Worm (Caenorhabditis elegans) whole organism, L4 larva: Measurements from ENCODE around the gene osm-8.
A peak's percentile ranks its signal among the peaks of the same experiment; 100 is the strongest.

ENCODE experiments used
- D1046.2 ChIP-seq: fragments of 200-800 bp; sonication (Bioruptor generic); IDR thresholded peaks from 2 replicates; pipeline ENCODE4 v1.3.6; 2022; ENCODE audit warnings: missing genetic modification characterization, missing compliant biosample characterization
- F10B5.3 ChIP-seq: sonication (generic microtip); optimal IDR thresholded peaks from 2 replicates; lab custom pipeline; 2016; ENCODE audit warnings: mild to moderate bottlenecking, missing genetic modification characterization, missing compliant biosample characterization
- F26F4.8 ChIP-seq: fragments of 200-800 bp; sonication (Bioruptor generic); conservative IDR thresholded peaks from 2 replicates; pipeline ENCODE4 v1.3.6; 2022; ENCODE audit warnings: missing genetic modification characterization, missing compliant biosample characterization
- F44E2.7 ChIP-seq: fragments of 200-800 bp; sonication (Bioruptor generic); IDR thresholded peaks from 2 replicates; pipeline ENCODE4 v2.1.2; 2022; ENCODE audit warnings: missing genetic modification characterization, missing compliant biosample characterization
- F49E8.2 ChIP-seq: sonication (generic microtip); optimal IDR thresholded peaks from 2 replicates; lab custom pipeline; 2016; ENCODE audit warnings: missing compliant biosample characterization, mild to moderate bottlenecking, missing genetic modification characterization, borderline replicate concordance
- T20F7.1 ChIP-seq: fragments of 200-800 bp; sonication (Bioruptor generic); optimal IDR thresholded peaks from 2 replicates; lab custom pipeline; 2018; ENCODE audit warnings: mild to moderate bottlenecking, missing genetic modification characterization, missing compliant biosample characterization
- Y105C5A.15 ChIP-seq: fragments of 200-800 bp; sonication (Bioruptor generic); IDR thresholded peaks from 2 replicates; pipeline ENCODE4 v1.3.6; 2022; ENCODE audit warnings: missing genetic modification characterization, missing compliant biosample characterization
- Y5F2A.4 ChIP-seq: fragments of 200-800 bp; sonication (Bioruptor generic); optimal IDR thresholded peaks from 2 replicates; lab custom pipeline; 2018; ENCODE audit warnings: mild to moderate bottlenecking, missing genetic modification characterization, missing compliant biosample characterization
- ZK546.5 ChIP-seq, 2 experiments: sonication (generic microtip); optimal IDR thresholded peaks; 2 replicates each; lab custom pipeline; 2017; ENCODE audit warnings: missing biosample characterization in 2 of 2, missing genetic modification characterization in 2 of 2
- aly-2 ChIP-seq: sonication (generic microtip); optimal IDR thresholded peaks from 2 replicates; lab custom pipeline; 2018; ENCODE audit warnings: missing biosample characterization, missing genetic modification characterization
- arid-1 ChIP-seq: fragments of 200-800 bp; sonication (Bioruptor generic); conservative IDR thresholded peaks from 2 replicates; pipeline ENCODE4 v1.3.6; 2022; ENCODE audit warnings: missing genetic modification reagents, missing genetic modification characterization, missing compliant biosample characterization
- attf-4 ChIP-seq: sonication (generic microtip); optimal IDR thresholded peaks from 3 replicates; lab custom pipeline; 2017; ENCODE audit warnings: missing biosample characterization, missing genetic modification characterization
- ceh-62 ChIP-seq: sonication (generic microtip); optimal IDR thresholded peaks from 2 replicates; lab custom pipeline; 2017; ENCODE audit warnings: missing biosample characterization, missing genetic modification characterization
- cey-2 ChIP-seq: sonication (generic microtip); optimal IDR thresholded peaks from 3 replicates; lab custom pipeline; 2017; ENCODE audit warnings: missing genetic modification characterization, mild to moderate bottlenecking, missing compliant biosample characterization, antibody characterized with exemption, borderline replicate concordance; ENCODE audit not compliant: insufficient read depth
- ctbp-1 ChIP-seq: fragments of 200-800 bp; sonication (Bioruptor generic); IDR thresholded peaks from 2 replicates; pipeline ENCODE4 v1.3.6; 2022; ENCODE audit warnings: missing genetic modification reagents, missing genetic modification characterization, missing compliant biosample characterization
- dmd-6 ChIP-seq: fragments of 200-800 bp; sonication (Bioruptor generic); IDR thresholded peaks from 2 replicates; pipeline ENCODE4 v1.3.6; 2022; ENCODE audit warnings: missing genetic modification reagents, missing genetic modification characterization, missing compliant biosample characterization
- dmd-8 ChIP-seq: fragments of 200-800 bp; sonication (Bioruptor generic); IDR thresholded peaks from 2 replicates; pipeline ENCODE4 v1.3.6; 2022; ENCODE audit warnings: missing genetic modification characterization, missing compliant biosample characterization
- dve-1 ChIP-seq: sonication (generic microtip); optimal IDR thresholded peaks from 2 replicates; lab custom pipeline; 2017; ENCODE audit warnings: antibody characterized with exemption, mild to moderate bottlenecking, missing genetic modification characterization, missing compliant biosample characterization; ENCODE audit not compliant: insufficient read depth
- egl-27 ChIP-seq: sonication (generic microtip); optimal IDR thresholded peaks from 3 replicates; lab custom pipeline; 2017; ENCODE audit warnings: missing biosample characterization, missing genetic modification reagents, missing genetic modification characterization
- egl-43 ChIP-seq: fragments of 200-800 bp; sonication (Bioruptor generic); IDR thresholded peaks from 2 replicates; pipeline ENCODE4 v1.3.6; 2022; ENCODE audit warnings: missing genetic modification reagents, missing genetic modification characterization, missing compliant biosample characterization
- fkh-10 ChIP-seq: fragments of 150-350 bp; optimal IDR thresholded peaks from 2 replicates; lab custom pipeline; 2014; ENCODE audit warnings: missing biosample characterization, missing genetic modification reagents, missing genetic modification characterization
- fos-1 ChIP-seq: fragments of 150-350 bp; optimal IDR thresholded peaks from 2 replicates; lab custom pipeline; 2014; ENCODE audit warnings: missing biosample characterization, missing genetic modification characterization
- hif-1 ChIP-seq, 2 experiments: sonication (generic microtip); optimal IDR thresholded peaks; 2 replicates each; lab custom pipeline; 2016 to 2017; ENCODE audit warnings: missing compliant biosample characterization in 2 of 2, missing genetic modification characterization in 2 of 2, missing genetic modification reagents in 2 of 2, missing genotype in 2 of 2, mild to moderate bottlenecking in 1 of 2
- hlh-11 ChIP-seq: fragments of 200-800 bp; sonication (Bioruptor generic); optimal IDR thresholded peaks from 2 replicates; lab custom pipeline; 2018; ENCODE audit warnings: mild to moderate bottlenecking, missing genetic modification characterization, missing compliant biosample characterization
- jun-1 ChIP-seq: fragments of 150-350 bp; optimal IDR thresholded peaks from 2 replicates; lab custom pipeline; 2014; ENCODE audit warnings: missing biosample characterization, missing genetic modification reagents, missing genetic modification characterization
- lin-1 ChIP-seq: fragments of 200-800 bp; sonication (Bioruptor generic); IDR thresholded peaks from 2 replicates; pipeline ENCODE4 v1.3.6; 2022; ENCODE audit warnings: missing genetic modification reagents, missing genetic modification characterization, missing compliant biosample characterization
- lin-38 ChIP-seq: fragments of 200-800 bp; sonication (Bioruptor generic); IDR thresholded peaks from 2 replicates; pipeline ENCODE4 v1.3.6; 2022; ENCODE audit warnings: missing genetic modification reagents, missing genetic modification characterization, missing compliant biosample characterization
- lin-39 ChIP-seq: fragments of 150-350 bp; optimal IDR thresholded peaks from 2 replicates; lab custom pipeline; 2014; ENCODE audit warnings: missing biosample characterization, missing genetic modification reagents, missing genetic modification characterization
- lir-3 ChIP-seq: sonication (generic microtip); optimal IDR thresholded peaks from 2 replicates; lab custom pipeline; 2016; ENCODE audit warnings: mild to moderate bottlenecking, missing genetic modification characterization, missing compliant biosample characterization
- lsy-2 ChIP-seq, 2 experiments: fragments of 150-350 bp in 1 of 2; sonication (generic microtip) in 1 of 2; optimal IDR thresholded peaks; 2 replicates each; lab custom pipeline; 2014 to 2017; ENCODE audit warnings: missing biosample characterization in 2 of 2, missing genetic modification characterization in 2 of 2
- mdl-1 ChIP-seq, 2 experiments: fragments of 150-350 bp in 1 of 2; sonication (generic microtip) in 1 of 2; optimal IDR thresholded peaks; 2 replicates each; lab custom pipeline; 2014 to 2017; ENCODE audit warnings: missing biosample characterization in 2 of 2, missing genetic modification characterization in 2 of 2
- mxl-2 ChIP-seq: fragments of 200-800 bp; sonication (Bioruptor generic); conservative IDR thresholded peaks from 2 replicates; pipeline ENCODE4 v1.3.6; 2022; ENCODE audit warnings: missing genetic modification reagents, missing genetic modification characterization, missing compliant biosample characterization
- mxl-3 ChIP-seq: fragments of 200-800 bp; sonication (Bioruptor generic); optimal IDR thresholded peaks from 2 replicates; lab custom pipeline; 2018; ENCODE audit warnings: mild to moderate bottlenecking, missing genetic modification characterization, missing compliant biosample characterization
- nhr-10 ChIP-seq: fragments of 150-350 bp; optimal IDR thresholded peaks from 2 replicates; lab custom pipeline; 2014; ENCODE audit warnings: missing biosample characterization, missing genetic modification characterization
- nhr-28 ChIP-seq: fragments of 150-350 bp; optimal IDR thresholded peaks from 2 replicates; lab custom pipeline; 2014; ENCODE audit warnings: missing biosample characterization, missing genetic modification characterization
- nhr-41 ChIP-seq: fragments of 200-800 bp; sonication (Bioruptor generic); IDR thresholded peaks from 2 replicates; pipeline ENCODE4 v1.3.6; 2022; ENCODE audit warnings: missing genetic modification reagents, missing genetic modification characterization, missing compliant biosample characterization
- nhr-42 ChIP-seq: fragments of 200-800 bp; sonication (Bioruptor generic); IDR thresholded peaks from 2 replicates; pipeline ENCODE4 v1.3.6; 2022; ENCODE audit warnings: missing genetic modification characterization, missing compliant biosample characterization
- nhr-48 ChIP-seq: sonication (generic microtip); optimal IDR thresholded peaks from 2 replicates; lab custom pipeline; 2016; ENCODE audit warnings: mild to moderate bottlenecking, missing genetic modification characterization, missing compliant biosample characterization
- php-3 ChIP-seq: fragments of 200-800 bp; sonication (Bioruptor generic); IDR thresholded peaks from 2 replicates; pipeline ENCODE4 v1.3.6; 2022; ENCODE audit warnings: missing genetic modification reagents, missing genetic modification characterization, missing compliant biosample characterization
- snpc-4 ChIP-seq: fragments of 150-350 bp; optimal IDR thresholded peaks from 2 replicates; lab custom pipeline; 2014; ENCODE audit warnings: missing biosample characterization, missing genetic modification characterization
- spr-3 ChIP-seq: fragments of 200-800 bp; sonication (Bioruptor generic); optimal IDR thresholded peaks from 2 replicates; lab custom pipeline; 2018; ENCODE audit warnings: mild to moderate bottlenecking, missing genetic modification characterization, missing compliant biosample characterization
- tra-1 ChIP-seq: fragments of 200-800 bp; sonication (Bioruptor generic); IDR thresholded peaks from 2 replicates; pipeline ENCODE4 v1.3.6; 2022; ENCODE audit warnings: missing genetic modification reagents, missing genetic modification characterization, missing compliant biosample characterization
- unc-39 ChIP-seq: sonication (generic microtip); optimal IDR thresholded peaks from 2 replicates; lab custom pipeline; 2017; ENCODE audit warnings: missing biosample characterization, missing genetic modification characterization
- unc-62 ChIP-seq, 3 experiments: fragments of 150-350 bp in 1 of 3; sonication (generic microtip); optimal IDR thresholded peaks in 2 of 3; peaks in 1 of 3; 1 replicate in 1 of 3; 2 replicates in 2 of 3; lab custom pipeline; 2014 to 2017; ENCODE audit warnings: missing biosample characterization in 3 of 3, missing genetic modification characterization in 3 of 3, missing genetic modification reagents in 3 of 3, missing genotype in 1 of 3
- vab-7 ChIP-seq: fragments of 200-800 bp; sonication (Bioruptor generic); IDR thresholded peaks from 2 replicates; pipeline ENCODE4 v1.3.6; 2022; ENCODE audit warnings: missing genetic modification reagents, missing genetic modification characterization, missing compliant biosample characterization
- zfp-2 ChIP-seq: sonication (generic microtip); optimal IDR thresholded peaks from 2 replicates; lab custom pipeline; 2016; ENCODE audit warnings: mild to moderate bottlenecking, missing genetic modification characterization, missing compliant biosample characterization
- zip-11 ChIP-seq: fragments of 200-800 bp; sonication (Bioruptor generic); IDR thresholded peaks from 2 replicates; pipeline ENCODE4 v1.3.6; 2022; ENCODE audit warnings: missing genetic modification characterization, missing compliant biosample characterization
- ztf-11 ChIP-seq: fragments of 150-350 bp; optimal IDR thresholded peaks from 2 replicates; lab custom pipeline; 2014; ENCODE audit warnings: missing biosample characterization, missing genetic modification characterization

Gene osm-8

DNA sequence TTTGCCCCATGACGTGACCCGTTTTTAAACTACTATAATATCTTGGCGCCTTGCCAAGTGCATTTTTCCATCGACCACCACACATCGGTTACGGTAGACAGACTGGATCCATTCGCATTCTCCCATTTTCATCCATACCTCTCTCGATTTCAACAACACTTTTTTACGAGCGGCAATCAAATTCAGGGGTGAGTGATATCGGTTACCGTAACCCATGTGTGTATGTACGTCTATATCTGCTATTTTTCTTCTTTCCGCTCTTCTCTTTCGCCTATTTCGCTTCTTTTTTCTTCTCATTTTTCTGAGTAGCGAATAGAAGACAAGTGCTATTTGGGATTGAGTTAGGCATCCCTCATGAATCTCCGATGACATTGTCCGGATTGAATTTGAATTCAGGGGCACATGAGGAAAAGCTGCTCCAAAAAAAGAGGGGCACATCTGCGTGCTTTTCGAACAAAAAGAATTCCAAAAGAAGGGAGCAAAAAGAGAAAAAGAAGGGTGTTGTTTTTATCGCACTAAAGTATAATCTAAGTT lies 26.5 kb upstream of the osm-8 start:
- TF ChIP-seq unc-62 (GFP tag; optimal IDR thresholded peaks at IDR 0.05 in 1 of 2; lab: Kevin White, UChicago) (no peak), unc-62 (tag; optimal IDR thresholded peaks at IDR 0.05; lab: Kevin White, UChicago) (no peak), fkh-10 (GFP tag; lab: Kevin White, UChicago) (peak; percentile 79), tra-1 (GFP tag; lab: Robert Waterston, UW) (no peak), lsy-2 (tag; optimal IDR thresholded peaks at IDR 0.05; lab: Kevin White, UChicago) (peak in 1 of 2 experiments; percentile 62), ZK546.5 (tag; optimal IDR thresholded peaks at IDR 0.05; lab: Kevin White, UChicago) (no peak), cey-2 (tag; lab: Kevin White, UChicago) (no peak), mdl-1 (tag; optimal IDR thresholded peaks at IDR 0.05; lab: Kevin White, UChicago) (no peak), dve-1 (tag; lab: Kevin White, UChicago) (no peak)

DNA sequence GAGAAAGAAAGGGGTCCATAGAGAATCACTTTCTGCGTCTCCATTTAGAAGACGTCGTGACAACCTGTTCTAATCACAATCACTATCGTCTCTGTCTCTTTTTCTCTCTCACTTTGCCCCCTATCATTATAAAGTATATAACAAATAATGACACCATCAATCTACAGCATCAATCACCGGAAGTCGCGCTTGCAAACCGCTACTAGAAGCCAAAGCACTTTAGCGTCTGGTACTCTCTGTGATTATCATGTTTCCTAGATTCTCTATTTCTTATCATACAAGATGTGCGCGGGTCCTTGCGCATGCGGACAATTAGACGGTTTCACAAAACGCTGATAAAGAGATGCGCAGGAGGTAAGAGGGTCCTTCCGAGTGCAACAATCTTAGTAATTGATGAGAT lies 26.0 kb upstream of the osm-8 start:
- no peak for TF ChIP-seq zfp-2 (tag; lab: Kevin White, UChicago)
- TF ChIP-seq lin-1 = no peak
- no peak for TF ChIP-seq unc-62 (GFP tag; optimal IDR thresholded peaks at IDR 0.05 in 1 of 2; lab: Kevin White, UChicago)
- TF ChIP-seq unc-62 (tag; optimal IDR thresholded peaks at IDR 0.05; lab: Kevin White, UChicago) = no peak
- no peak for TF ChIP-seq D1046.2 (GFP tag; lab: Robert Waterston, UW)
- peak; percentile 62 for TF ChIP-seq nhr-48
- peak; percentile 3 to 70 for TF ChIP-seq mdl-1 (tag; optimal IDR thresholded peaks at IDR 0.05; lab: Kevin White, UChicago)
- TF ChIP-seq ZK546.5 (tag; optimal IDR thresholded peaks at IDR 0.05; lab: Kevin White, UChicago) = no peak
- no peak for TF ChIP-seq spr-3 (GFP tag; lab: Kevin White, UChicago)
- no peak for TF ChIP-seq lin-39
- peak; percentile 41 for TF ChIP-seq mxl-3
- TF ChIP-seq nhr-10 (tag; lab: Kevin White, UChicago) = peak; percentile 61
- TF ChIP-seq T20F7.1 = no peak
- TF ChIP-seq nhr-41 = no peak
- TF ChIP-seq egl-27 (tag; lab: Kevin White, UChicago) = no peak
- no peak for TF ChIP-seq php-3 (GFP tag; lab: Robert Waterston, UW)
- TF ChIP-seq zip-11 (GFP tag; lab: Robert Waterston, UW) = no peak
- TF ChIP-seq hlh-11 = peak; percentile 12
- TF ChIP-seq jun-1 (tag; lab: Kevin White, UChicago) = no peak
- no peak for TF ChIP-seq Y105C5A.15 (GFP tag; lab: Robert Waterston, UW)
- peak; percentile 33 for TF ChIP-seq nhr-28 (tag; lab: Kevin White, UChicago)
- TF ChIP-seq ceh-62 (tag; lab: Kevin White, UChicago) = no peak
- TF ChIP-seq nhr-42 = no peak
- TF ChIP-seq hif-1 (tag; optimal IDR thresholded peaks at IDR 0.05; lab: Kevin White, UChicago) = no peak
- TF ChIP-seq mxl-2 (GFP tag; lab: Robert Waterston, UW) = no peak
- TF ChIP-seq lir-3 (tag; lab: Kevin White, UChicago) = no peak
- TF ChIP-seq dmd-6 (GFP tag; lab: Robert Waterston, UW) = peak; percentile 23; the same call in 1 of the 2 replicates
- TF ChIP-seq ztf-11 (tag; lab: Kevin White, UChicago) = no peak
- no peak for TF ChIP-seq fos-1 (tag; lab: Kevin White, UChicago)
- TF ChIP-seq snpc-4 = no peak
- TF ChIP-seq cey-2 (tag; lab: Kevin White, UChicago) = peak; percentile 69
- no peak for TF ChIP-seq dmd-8
- TF ChIP-seq egl-43 (GFP tag; lab: Robert Waterston, UW) = no peak
- TF ChIP-seq aly-2 (tag; lab: Kevin White, UChicago) = no peak
- no peak for TF ChIP-seq unc-39
- TF ChIP-seq ctbp-1 (GFP tag; lab: Robert Waterston, UW) = 0 out of 2 replicates have a peak, but pooled peaks have one; percentile 14
- no peak for TF ChIP-seq lin-38 (GFP tag; lab: Robert Waterston, UW)
- TF ChIP-seq F10B5.3 (tag; lab: Kevin White, UChicago) = no peak
- no peak for TF ChIP-seq Y5F2A.4 (GFP tag; lab: Kevin White, UChicago)
- no peak for TF ChIP-seq vab-7 (GFP tag; lab: Robert Waterston, UW)
- no peak for TF ChIP-seq F49E8.2 (tag; lab: Kevin White, UChicago)
- TF ChIP-seq attf-4 (tag; lab: Kevin White, UChicago) = no peak
- no peak for TF ChIP-seq F44E2.7
- TF ChIP-seq arid-1 (GFP tag; lab: Robert Waterston, UW) = no peak
- TF ChIP-seq F26F4.8 (GFP tag; lab: Robert Waterston, UW) = no peak
